Fruit fly (Drosophila melanogaster): ENCODE data around the gene Rpn12.
"Not testable (repeated sequence)": the region's sequence is repeated elsewhere in the genome, so short reads cannot be mapped to it uniquely, and the experiment has no call there.

Gene Rpn12

dm6 chr3L:16571739-16572063, 11.1 kb upstream of the Rpn12 start:
- TF ChIP-seq CG8301 (tag; optimal IDR thresholded peaks at IDR 0.05) (no peak), Pif1A (GFP tag; optimal IDR thresholded peaks at IDR 0.05) (no peak), CG12605 (GFP tag; IDR thresholded peaks at IDR 0.05) (no peak), CG10348 (GFP tag; IDR thresholded peaks at IDR 0.05) (no peak), CG17806 (tag; optimal IDR thresholded peaks at IDR 0.05) (no peak), gl (tag; optimal IDR thresholded peaks at IDR 0.05) (no peak), CG34367 (tag; optimal IDR thresholded peaks at IDR 0.05) (no peak), CG32121 (GFP tag; IDR thresholded peaks at IDR 0.05) (no peak), CG8159 (tag; optimal IDR thresholded peaks at IDR 0.05) (no peak), rn (GFP tag; IDR thresholded peaks at IDR 0.05) (no peak), Pif1B (GFP tag; optimal IDR thresholded peaks at IDR 0.05) (no peak), CG9948 (tag; optimal IDR thresholded peaks at IDR 0.05) (no peak)

- peak; percentile 41; the same call in 1 of the 2 replicates for TF ChIP-seq Ets98B (GFP tag; IDR thresholded peaks at IDR 0.05)
- no peak for TF ChIP-seq fd96Ca (GFP tag; IDR thresholded peaks at IDR 0.05)
- TF ChIP-seq CG32121 (GFP tag; IDR thresholded peaks at IDR 0.05), result 0 out of 2 replicates have a peak, but pooled peaks have one; percentile 17
These were observed 10.6 kb upstream of the Rpn12 start for dm6 chr3L:16572208-16572607.

dm6 chr3L:16573234-16573633, 9.6 kb upstream of the Rpn12 start, which contains the start of gene Mipp1:
TSS of gene Mipp1 (minus strand) at chr3L:16573334.
- TF ChIP-seq fd96Ca (GFP tag; IDR thresholded peaks at IDR 0.05); rn (GFP tag; IDR thresholded peaks at IDR 0.05); CG13204 (GFP tag; optimal IDR thresholded peaks at IDR 0.05): not testable (repeated sequence)

dm6 chr3L:16574307-16574946, 8.4 kb upstream of the Rpn12 start, which contains the start of gene mbf1:
TSS of gene mbf1 (plus strand) at chr3L:16574436.
- TF ChIP-seq CG14655 (GFP tag; optimal IDR thresholded peaks at IDR 0.05), result no peak
- no peak for TF ChIP-seq CG9948 (tag; optimal IDR thresholded peaks at IDR 0.05)
- TF ChIP-seq CG13204 (GFP tag; optimal IDR thresholded peaks at IDR 0.05), result no peak
- TF ChIP-seq CG32121 (GFP tag; IDR thresholded peaks at IDR 0.05), result no peak
- no peak for TF ChIP-seq CG17806 (tag; optimal IDR thresholded peaks at IDR 0.05)
- no peak for TF ChIP-seq Ets98B (GFP tag; IDR thresholded peaks at IDR 0.05)
- TF ChIP-seq CG12605 (GFP tag; IDR thresholded peaks at IDR 0.05), result no peak
- TF ChIP-seq CG8159 (tag; optimal IDR thresholded peaks at IDR 0.05), result no peak
- TF ChIP-seq Pif1B (GFP tag; optimal IDR thresholded peaks at IDR 0.05), result no peak
- TF ChIP-seq CG4496 (GFP tag; IDR thresholded peaks at IDR 0.05), result no peak
- TF ChIP-seq CG15710 (tag; optimal IDR thresholded peaks at IDR 0.05), result no peak
- no peak for TF ChIP-seq CG10348 (GFP tag; IDR thresholded peaks at IDR 0.05)

dm6 chr3L:16580049-16580448, 2.8 kb upstream of the Rpn12 start, which contains the start of gene nxf2:
TSS of gene nxf2 (minus strand) at chr3L:16580306.
- TF ChIP-seq CG34367 (tag; optimal IDR thresholded peaks at IDR 0.05) (no peak), CG32121 (GFP tag; IDR thresholded peaks at IDR 0.05) (no peak), CG17806 (tag; optimal IDR thresholded peaks at IDR 0.05) (no peak), rn (GFP tag; IDR thresholded peaks at IDR 0.05) (no peak), CG4496 (GFP tag; IDR thresholded peaks at IDR 0.05) (no peak), D1 (tag; optimal IDR thresholded peaks at IDR 0.05) (no peak)

- TF ChIP-seq Pif1A (GFP tag; optimal IDR thresholded peaks at IDR 0.05) (no peak), CG12605 (GFP tag; IDR thresholded peaks at IDR 0.05) (no peak), D1 (tag; optimal IDR thresholded peaks at IDR 0.05) (no peak), fd96Ca (GFP tag; IDR thresholded peaks at IDR 0.05) (no peak), CG9948 (tag; optimal IDR thresholded peaks at IDR 0.05) (peak; percentile 2), CG8159 (tag; optimal IDR thresholded peaks at IDR 0.05) (no peak), CG8301 (tag; optimal IDR thresholded peaks at IDR 0.05) (peak; percentile 41), EcR (GFP tag; optimal IDR thresholded peaks at IDR 0.05) (no peak), CG13204 (GFP tag; optimal IDR thresholded peaks at IDR 0.05) (no peak), CG4496 (GFP tag; IDR thresholded peaks at IDR 0.05) (no peak), Pif1B (GFP tag; optimal IDR thresholded peaks at IDR 0.05) (no peak), CG14655 (GFP tag; optimal IDR thresholded peaks at IDR 0.05) (no peak), rn (GFP tag; IDR thresholded peaks at IDR 0.05) (no peak), CG32121 (GFP tag; IDR thresholded peaks at IDR 0.05) (no peak), Snoo (tag; optimal IDR thresholded peaks at IDR 0.05) (peak; percentile 33), CG17806 (tag; optimal IDR thresholded peaks at IDR 0.05) (no peak), CG10348 (GFP tag; IDR thresholded peaks at IDR 0.05) (no peak), gl (tag; optimal IDR thresholded peaks at IDR 0.05) (no peak), Ets98B (GFP tag; IDR thresholded peaks at IDR 0.05) (peak; percentile 17; the same call in 1 of the 2 replicates), CG15710 (tag; optimal IDR thresholded peaks at IDR 0.05) (peak; percentile 36), CG34367 (tag; optimal IDR thresholded peaks at IDR 0.05) (peak; percentile 17)
These were observed 1.6 kb upstream of the Rpn12 start, which contains the start of gene Smn for dm6 chr3L:16581201-16581705. TSS of gene Smn (minus strand) at chr3L:16581547.

- TF ChIP-seq CG9948 (tag; optimal IDR thresholded peaks at IDR 0.05) (no peak), CG8301 (tag; optimal IDR thresholded peaks at IDR 0.05) (no peak), CG4496 (GFP tag; IDR thresholded peaks at IDR 0.05) (peak; percentile 51; the same call in 1 of the 3 replicates)
These were observed 1.3 kb downstream of the Rpn12 start, which contains the start of gene UQCR-C2 for dm6 chr3L:16584074-16584578. TSS of gene UQCR-C2 (plus strand) at chr3L:16584124.

All from whole organism, pupa.